Fruit fly (Drosophila melanogaster) whole organism, prepupa: ENCODE data around the gene CG31674.

Source experiments
- Blimp-1 ChIP-seq: fragments of 200-800 bp; sonication (Bioruptor generic); optimal IDR thresholded peaks from 3 replicates; lab custom pipeline; 2017; ENCODE audit warnings: missing biosample characterization, missing genetic modification characterization, mild to moderate bottlenecking, moderate library complexity, missing genetic modification reagents
- CG10631 ChIP-seq: fragments of 200-800 bp; sonication (Bioruptor generic); optimal IDR thresholded peaks from 2 replicates; lab custom pipeline; 2016; ENCODE audit warnings: missing biosample characterization, missing genetic modification characterization
- CG10669 ChIP-seq: fragments of 200-800 bp; sonication (Bioruptor generic); optimal IDR thresholded peaks from 3 replicates; lab custom pipeline; 2018; ENCODE audit warnings: missing biosample characterization, mild to moderate bottlenecking, missing genetic modification characterization, moderate library complexity
- CG11762 ChIP-seq: fragments of 200-800 bp; sonication (Bioruptor generic); optimal IDR thresholded peaks from 3 replicates; lab custom pipeline; 2016; ENCODE audit warnings: missing biosample characterization, missing genetic modification characterization; ENCODE audit not compliant: insufficient read depth
- CG11902 ChIP-seq: fragments of 200-800 bp; sonication (Bioruptor generic); optimal IDR thresholded peaks from 3 replicates; lab custom pipeline; 2016; ENCODE audit warnings: missing biosample characterization, missing genetic modification characterization
- CG15336 ChIP-seq: fragments of 200-800 bp; sonication (Bioruptor generic); IDR thresholded peaks from 2 replicates; pipeline ENCODE4 v1.3.6; 2022; ENCODE audit warnings: missing biosample characterization, missing genetic modification characterization
- CG16779 ChIP-seq: fragments of 200-800 bp; sonication (Bioruptor generic); optimal IDR thresholded peaks from 3 replicates; lab custom pipeline; 2017; ENCODE audit warnings: missing biosample characterization, mild to moderate bottlenecking, missing genetic modification characterization
- CG3032 ChIP-seq: fragments of 200-800 bp; optimal IDR thresholded peaks from 2 replicates; lab custom pipeline; 2019; ENCODE audit warnings: missing biosample characterization, mild to moderate bottlenecking, missing genetic modification characterization, moderate library complexity
- CG34406 ChIP-seq: fragments of 200-800 bp; sonication (Bioruptor generic); optimal IDR thresholded peaks from 3 replicates; lab custom pipeline; 2016; ENCODE audit warnings: missing biosample characterization, missing genetic modification characterization
- CG3919 ChIP-seq: fragments of 200-800 bp; sonication (Bioruptor generic); optimal IDR thresholded peaks from 3 replicates; lab custom pipeline; 2016; ENCODE audit warnings: missing biosample characterization, missing genetic modification characterization
- CG6792 ChIP-seq: fragments of 200-800 bp; sonication (Bioruptor generic); optimal IDR thresholded peaks from 3 replicates; lab custom pipeline; 2016; ENCODE audit warnings: missing biosample characterization, missing genetic modification characterization
- CG6808 ChIP-seq: fragments of 200-800 bp; sonication (Bioruptor generic); optimal IDR thresholded peaks from 3 replicates; lab custom pipeline; 2017; ENCODE audit warnings: missing biosample characterization, missing genetic modification characterization, mild to moderate bottlenecking, moderate library complexity, missing genetic modification reagents
- CG6854 ChIP-seq: fragments of 200-800 bp; sonication (Bioruptor generic); optimal IDR thresholded peaks from 2 replicates; lab custom pipeline; 2017; ENCODE audit warnings: missing biosample characterization, mild to moderate bottlenecking, missing genetic modification characterization
- CG7368 ChIP-seq: fragments of 200-800 bp; sonication (Bioruptor generic); optimal IDR thresholded peaks from 3 replicates; lab custom pipeline; 2016; ENCODE audit warnings: missing biosample characterization, missing genetic modification characterization
- CG8119 ChIP-seq: fragments of 200-800 bp; sonication (Bioruptor generic); IDR thresholded peaks from 3 replicates; pipeline ENCODE4 v1.3.6; 2022; ENCODE audit warnings: missing biosample characterization, missing genetic modification characterization
- CG8319 ChIP-seq: fragments of 200-800 bp; sonication (Bioruptor generic); optimal IDR thresholded peaks from 3 replicates; lab custom pipeline; 2016; ENCODE audit warnings: missing biosample characterization, missing genetic modification characterization
- CG8632 ChIP-seq: fragments of 200-800 bp; sonication (Bioruptor generic); optimal IDR thresholded peaks from 3 replicates; lab custom pipeline; 2016; ENCODE audit warnings: missing biosample characterization, missing genetic modification characterization
- CG9139 ChIP-seq: fragments of 200-800 bp; sonication (Bioruptor generic); optimal IDR thresholded peaks from 3 replicates; lab custom pipeline; 2017; ENCODE audit warnings: missing biosample characterization, mild to moderate bottlenecking, missing genetic modification characterization
- Eip78C ChIP-seq: fragments of 200-800 bp; sonication (Bioruptor generic); peaks from one replicate; lab custom pipeline; 2016; ENCODE audit warnings: missing biosample characterization, missing genetic modification characterization
- Eip93F ChIP-seq: fragments of 200-800 bp; sonication (Bioruptor generic); optimal IDR thresholded peaks from 2 replicates; lab custom pipeline; 2016; ENCODE audit warnings: missing biosample characterization, mild to moderate bottlenecking, missing genetic modification characterization
- Ets21C ChIP-seq: fragments of 200-800 bp; sonication (Bioruptor generic); optimal IDR thresholded peaks from 3 replicates; lab custom pipeline; 2016; ENCODE audit warnings: missing biosample characterization, missing genetic modification characterization
- Ets96B ChIP-seq: fragments of 200-800 bp; optimal IDR thresholded peaks from 2 replicates; lab custom pipeline; 2019; ENCODE audit warnings: missing biosample characterization, mild to moderate bottlenecking, missing genetic modification characterization, moderate library complexity
- Hr4 ChIP-seq: fragments of 200-800 bp; sonication (Bioruptor generic); optimal IDR thresholded peaks from 3 replicates; lab custom pipeline; 2016; ENCODE audit warnings: missing biosample characterization, missing genetic modification characterization
- Lpt ChIP-seq: fragments of 200-800 bp; sonication (Bioruptor generic); optimal IDR thresholded peaks from 3 replicates; lab custom pipeline; 2016; ENCODE audit warnings: missing biosample characterization, missing genetic modification characterization
- OdsH ChIP-seq: fragments of 200-800 bp; sonication (Bioruptor generic); optimal IDR thresholded peaks from 3 replicates; lab custom pipeline; 2016; ENCODE audit warnings: missing biosample characterization, missing genetic modification characterization
- Sox102F ChIP-seq: fragments of 200-800 bp; sonication (Bioruptor generic); optimal IDR thresholded peaks from 2 replicates; lab custom pipeline; 2016; ENCODE audit warnings: missing biosample characterization, mild to moderate bottlenecking, missing genetic modification characterization
- Sox14 ChIP-seq: fragments of 200-800 bp; sonication (Bioruptor generic); optimal IDR thresholded peaks from 3 replicates; lab custom pipeline; 2016; ENCODE audit warnings: missing biosample characterization, missing genetic modification characterization
- acj6 ChIP-seq: fragments of 200-800 bp; sonication (Bioruptor generic); optimal IDR thresholded peaks from 3 replicates; lab custom pipeline; 2016; ENCODE audit warnings: missing biosample characterization, missing genetic modification characterization
- cyc ChIP-seq: fragments of 200-800 bp; sonication (Bioruptor generic); optimal IDR thresholded peaks from 3 replicates; lab custom pipeline; 2016; ENCODE audit warnings: missing biosample characterization, missing genetic modification characterization
- dsx ChIP-seq: fragments of 200-800 bp; optimal IDR thresholded peaks from 3 replicates; lab custom pipeline; 2019; ENCODE audit warnings: missing biosample characterization, mild to moderate bottlenecking, missing genetic modification characterization, moderate library complexity; ENCODE audit not compliant: poor library complexity, severe bottlenecking
- eg ChIP-seq: fragments of 200-800 bp; sonication (Bioruptor generic); IDR thresholded peaks from 3 replicates; pipeline ENCODE4 v1.3.6; 2022; ENCODE audit warnings: missing biosample characterization, missing genetic modification characterization
- fd85E ChIP-seq: fragments of 200-800 bp; sonication (Bioruptor generic); optimal IDR thresholded peaks from 3 replicates; lab custom pipeline; 2016; ENCODE audit warnings: missing biosample characterization, missing genetic modification characterization
- net ChIP-seq: fragments of 200-800 bp; sonication (Bioruptor generic); optimal IDR thresholded peaks from 3 replicates; lab custom pipeline; 2016; ENCODE audit warnings: missing biosample characterization, missing genetic modification characterization
- pdm3 ChIP-seq: fragments of 200-800 bp; sonication (Bioruptor generic); optimal IDR thresholded peaks from 3 replicates; lab custom pipeline; 2016; ENCODE audit warnings: missing biosample characterization, missing genetic modification characterization
- salr ChIP-seq, 2 experiments: fragments of 200-800 bp; sonication (Bioruptor generic); optimal IDR thresholded peaks; 3 replicates each; lab custom pipeline; 2016 to 2018; ENCODE audit warnings: missing biosample characterization in 2 of 2, missing genetic modification characterization in 2 of 2, mild to moderate bottlenecking in 1 of 2
- spab ChIP-seq: fragments of 200-800 bp; sonication (Bioruptor generic); optimal IDR thresholded peaks from 2 replicates; lab custom pipeline; 2017; ENCODE audit warnings: missing biosample characterization, mild to moderate bottlenecking, missing genetic modification characterization, missing genetic modification reagents
- ss ChIP-seq, 2 experiments: fragments of 200-800 bp; sonication (Bioruptor generic); optimal IDR thresholded peaks; 2 replicates in 1 of 2; 3 replicates in 1 of 2; lab custom pipeline; 2017 to 2018; ENCODE audit warnings: mild to moderate bottlenecking in 2 of 2, missing biosample characterization in 2 of 2, missing genetic modification characterization in 2 of 2, moderate library complexity in 1 of 2
- topi ChIP-seq: fragments of 200-800 bp; sonication (Bioruptor generic); optimal IDR thresholded peaks from 3 replicates; lab custom pipeline; 2016; ENCODE audit warnings: missing biosample characterization, missing genetic modification characterization
- vri ChIP-seq: fragments of 200-800 bp; sonication (Bioruptor generic); optimal IDR thresholded peaks from 3 replicates; lab custom pipeline; 2016; ENCODE audit warnings: missing biosample characterization, mild to moderate bottlenecking, missing genetic modification characterization

The CG31674 gene

dm6 chr2L:20816140-20816539 is 14.9 kb upstream of the CG31674 start, which contains the start of gene CG33322:
Gene CG33322, minus strand, starts transcription at chr2L:20816240.
- TF ChIP-seq CG6854 (GFP tag; lab: Kevin White, UChicago) (no peak), CG16779 (no peak), Eip78C (GFP tag; lab: Kevin White, UChicago) (no peak), CG8119 (GFP tag; lab: Robert Waterston, UW) (no peak), CG6792 (GFP tag; lab: Kevin White, UChicago) (no peak), CG10669 (GFP tag; lab: Kevin White, UChicago) (no peak), CG10631 (GFP tag; lab: Kevin White, UChicago) (no peak), eg (GFP tag; lab: Robert Waterston, UW) (no peak), CG11762 (no peak), salr (GFP tag; optimal IDR thresholded peaks at IDR 0.05; lab: Kevin White, UChicago) (no peak), CG3919 (no peak), CG34406 (no peak), Ets21C (no peak), CG7368 (GFP tag; lab: Kevin White, UChicago) (no peak), Lpt (GFP tag; lab: Kevin White, UChicago) (no peak), Sox102F (GFP tag; lab: Kevin White, UChicago) (no peak), CG9139 (no peak), CG6808 (no peak), Ets96B (tag; lab: Kevin White, UChicago) (no peak)

dm6 chr2L:20817170-20817569 is 13.9 kb upstream of the CG31674 start, which contains the start of gene CheB38b:
Gene CheB38b, minus strand, starts transcription at chr2L:20817270.
- TF ChIP-seq CG8632 (no peak), CG8119 (GFP tag; lab: Robert Waterston, UW) (no peak), CG11902 (GFP tag; lab: Kevin White, UChicago) (no peak), CG15336 (no peak), pdm3 (GFP tag; lab: Kevin White, UChicago) (no peak), Lpt (GFP tag; lab: Kevin White, UChicago) (no peak), Hr4 (no peak), cyc (GFP tag; lab: Kevin White, UChicago) (no peak), topi (GFP tag; lab: Kevin White, UChicago) (no peak), spab (GFP tag; lab: Kevin White, UChicago) (no peak), CG11762 (no peak)

- TF ChIP-seq Eip93F (GFP tag; lab: Kevin White, UChicago) (no peak), CG11762 (no peak), eg (GFP tag; lab: Robert Waterston, UW) (no peak), CG7368 (GFP tag; lab: Kevin White, UChicago) (no peak), CG8119 (GFP tag; lab: Robert Waterston, UW) (no peak), Sox14 (GFP tag; lab: Kevin White, UChicago) (no peak), CG9139 (no peak), Ets96B (tag; lab: Kevin White, UChicago) (no peak), vri (no peak)
These were observed 12.6 kb upstream of the CG31674 start, which contains the start of gene CheB38a for dm6 chr2L:20818432-20818831. Gene CheB38a, minus strand, starts transcription at chr2L:20818532.

dm6 chr2L:20820767-20821166 is 10.3 kb upstream of the CG31674 start, which contains the start of gene CheB38c:
Gene CheB38c, minus strand, starts transcription at chr2L:20820867.
- TF ChIP-seq CG6854 (GFP tag; lab: Kevin White, UChicago) (no peak), dsx (GFP tag; lab: Kevin White, UChicago) (peak; percentile 35), Eip78C (GFP tag; lab: Kevin White, UChicago) (peak; percentile 19), Ets21C (no peak), topi (GFP tag; lab: Kevin White, UChicago) (no peak)
- TF ChIP-seq, all 60 proteins: peak for 2

- TF ChIP-seq OdsH = no peak
- peak; percentile 4 for TF ChIP-seq Hr4
- TF ChIP-seq fd85E (GFP tag; lab: Kevin White, UChicago) = peak; percentile 31
- peak; percentile 44 for TF ChIP-seq CG7368 (GFP tag; lab: Kevin White, UChicago)
- TF ChIP-seq CG6808 = peak; percentile 40
- TF ChIP-seq dsx (GFP tag; lab: Kevin White, UChicago) = peak; percentile 89
- peak; percentile 20 for TF ChIP-seq CG3032 (tag; lab: Kevin White, UChicago)
- peak; percentile 65 for TF ChIP-seq Eip93F (GFP tag; lab: Kevin White, UChicago)
- TF ChIP-seq CG8119 (GFP tag; lab: Robert Waterston, UW) = peak; percentile 76; the same call in 2 of the 3 replicates
- no peak for TF ChIP-seq net (GFP tag; lab: Kevin White, UChicago)
- peak in 1 of 2 experiments; percentile 46 for TF ChIP-seq ss (GFP tag; optimal IDR thresholded peaks at IDR 0.05; lab: Kevin White, UChicago)
- TF ChIP-seq Sox102F (GFP tag; lab: Kevin White, UChicago) = no peak
- peak; percentile 40 for TF ChIP-seq Blimp-1
- peak; percentile 30 for TF ChIP-seq CG8319
- TF ChIP-seq vri = peak; percentile 17
- TF ChIP-seq spab (GFP tag; lab: Kevin White, UChicago) = peak; percentile 47
- peak; percentile 21 for TF ChIP-seq CG16779
- TF ChIP-seq acj6 (GFP tag; lab: Kevin White, UChicago) = no peak
These were observed 9.6 kb upstream of the CG31674 start for dm6 chr2L:20821249-20822024.
